Worm (Caenorhabditis elegans) whole organism, L1 larva: ENCODE measurements around the gene mpst-7.

Source experiments
- aly-2 ChIP-seq: fragments of 150-350 bp; optimal IDR thresholded peaks from 2 replicates; lab custom pipeline; 2014; ENCODE audit warnings: missing biosample characterization, missing genetic modification characterization
- pqm-1 ChIP-seq: sonication (generic microtip); optimal IDR thresholded peaks from 3 replicates; lab custom pipeline; 2017; ENCODE audit warnings: missing biosample characterization, missing genetic modification characterization

ce11 chrV:12999559-12999958, 38.6 kb upstream of the mpst-7 start, which contains the start of gene far-4:
- no peak for TF ChIP-seq pqm-1 (tag; lab: Kevin White, UChicago)
- no peak for TF ChIP-seq aly-2 (tag; lab: Kevin White, UChicago)
